Worm (Caenorhabditis elegans) whole organism, L1 larva: ENCODE data around the gene mfsd-12.

Source experiments
- Y116A8C.19 ChIP-seq: sonication (generic microtip); optimal IDR thresholded peaks from 2 replicates; lab custom pipeline; 2016; ENCODE audit warnings: missing compliant biosample characterization, missing genetic modification characterization, borderline replicate concordance
- alr-1 ChIP-seq: fragments of 200-800 bp; sonication (Bioruptor generic); optimal IDR thresholded peaks from 2 replicates; lab custom pipeline; 2018; ENCODE audit warnings: borderline replicate concordance, mild to moderate bottlenecking, missing genetic modification characterization, missing compliant biosample characterization
- blmp-1 ChIP-seq: fragments of 150-350 bp; optimal IDR thresholded peaks from 2 replicates; lab custom pipeline; 2014; ENCODE audit warnings: missing biosample characterization, missing genetic modification characterization
- fkh-4 ChIP-seq: sonication (generic microtip); optimal IDR thresholded peaks from 2 replicates; lab custom pipeline; 2016; ENCODE audit warnings: missing compliant biosample characterization, missing genetic modification characterization, borderline replicate concordance
- lin-39 ChIP-seq: fragments of 150-350 bp; optimal IDR thresholded peaks from 2 replicates; lab custom pipeline; 2014; ENCODE audit warnings: missing biosample characterization, missing genetic modification reagents, missing genetic modification characterization
- lsy-2 ChIP-seq, 2 experiments: fragments of 150-350 bp; optimal IDR thresholded peaks; 2 replicates each; lab custom pipeline; 2014; ENCODE audit warnings: missing biosample characterization in 2 of 2, missing genetic modification characterization in 2 of 2
- mep-1 ChIP-seq: fragments of 150-350 bp; optimal IDR thresholded peaks from 2 replicates; lab custom pipeline; 2014; ENCODE audit warnings: missing biosample characterization, missing genetic modification characterization
- tbx-2 ChIP-seq: sonication (generic microtip); optimal IDR thresholded peaks from 2 replicates; lab custom pipeline; 2016; ENCODE audit warnings: missing genetic modification characterization, missing compliant biosample characterization
- unc-130 ChIP-seq: fragments of 150-350 bp; optimal IDR thresholded peaks from 2 replicates; lab custom pipeline; 2017; ENCODE audit warnings: missing biosample characterization, missing genetic modification characterization, inconsistent platforms
- unc-86 ChIP-seq: sonication (generic microtip); optimal IDR thresholded peaks from 2 replicates; lab custom pipeline; 2016; ENCODE audit warnings: missing genetic modification characterization, missing compliant biosample characterization

- TF ChIP-seq unc-86 (tag; lab: Kevin White, UChicago) (no peak), mep-1 (tag; lab: Kevin White, UChicago) (no peak), Y116A8C.19 (tag; lab: Kevin White, UChicago) (no peak), alr-1 (tag; lab: Kevin White, UChicago) (no peak), lin-39 (no peak), unc-130 (tag; lab: Kevin White, UChicago) (no peak), blmp-1 (tag; lab: Kevin White, UChicago) (no peak), fkh-4 (no peak), lsy-2 (tag; optimal IDR thresholded peaks at IDR 0.05; lab: Kevin White, UChicago) (no peak), tbx-2 (tag; lab: Kevin White, UChicago) (no peak)
These were observed 7.5 kb upstream of the mfsd-12 start, which contains the start of gene nhr-45 for ce11 chrX:4660268-4660880.
